Worm (Caenorhabditis elegans) whole organism, young adult: ENCODE measurements around the gene mnk-1.

Source experiments
- B0261.1 ChIP-seq: sonication (generic microtip); optimal IDR thresholded peaks from 2 replicates; lab custom pipeline; 2016; ENCODE audit warnings: mild to moderate bottlenecking, missing genetic modification characterization, moderate library complexity, missing compliant biosample characterization
- D2030.7 ChIP-seq: fragments of 200-800 bp; sonication (Bioruptor generic); IDR thresholded peaks from 2 replicates; pipeline ENCODE4 v1.3.6; 2022; ENCODE audit warnings: missing genetic modification reagents, missing genetic modification characterization, missing compliant biosample characterization
- F37B4.10 ChIP-seq: fragments of 200-800 bp; sonication (Bioruptor generic); IDR thresholded peaks from 2 replicates; pipeline ENCODE4 v1.3.6; 2022; ENCODE audit warnings: missing genetic modification characterization, missing compliant biosample characterization
- F55B11.4 ChIP-seq: sonication (generic microtip); optimal IDR thresholded peaks from 2 replicates; lab custom pipeline; 2016; ENCODE audit warnings: missing compliant biosample characterization, missing genetic modification characterization, borderline replicate concordance; ENCODE audit not compliant: insufficient read depth
- F57C9.4 ChIP-seq: sonication (generic microtip); optimal IDR thresholded peaks from 2 replicates; lab custom pipeline; 2017; ENCODE audit warnings: mild to moderate bottlenecking, missing genetic modification characterization, missing compliant biosample characterization
- K12H6.12 ChIP-seq: fragments of 200-800 bp; sonication (Bioruptor generic); optimal IDR thresholded peaks from 2 replicates; lab custom pipeline; 2018; ENCODE audit warnings: mild to moderate bottlenecking, missing genetic modification characterization, missing compliant biosample characterization
- Y53F4B.3 ChIP-seq: fragments of 200-800 bp; sonication (Bioruptor generic); IDR thresholded peaks from 2 replicates; pipeline ENCODE4 v1.3.6; 2022; ENCODE audit warnings: missing genetic modification reagents, missing genetic modification characterization, missing compliant biosample characterization
- Y53G8AR.9 ChIP-seq: fragments of 200-800 bp; sonication (Bioruptor generic); conservative IDR thresholded peaks from 2 replicates; pipeline ENCODE4 v1.3.6; 2022; ENCODE audit warnings: missing genetic modification reagents, missing genetic modification characterization, missing compliant biosample characterization
- Y95B8A.8 ChIP-seq: fragments of 200-800 bp; sonication (Bioruptor generic); IDR thresholded peaks from 2 replicates; pipeline ENCODE4 v1.3.6; 2022; ENCODE audit warnings: missing genetic modification reagents, missing genetic modification characterization, missing compliant biosample characterization
- attf-5 ChIP-seq: fragments of 200-800 bp; sonication (Bioruptor generic); optimal IDR thresholded peaks from 2 replicates; lab custom pipeline; 2018; ENCODE audit warnings: mild to moderate bottlenecking, missing genetic modification characterization, missing compliant biosample characterization
- bed-1 ChIP-seq: fragments of 200-800 bp; sonication (Bioruptor generic); IDR thresholded peaks from 2 replicates; pipeline ENCODE4 v1.3.6; 2022; ENCODE audit warnings: missing genetic modification reagents, missing genetic modification characterization, missing compliant biosample characterization
- ceh-27 ChIP-seq: fragments of 200-800 bp; sonication (Bioruptor generic); optimal IDR thresholded peaks from 2 replicates; lab custom pipeline; 2018; ENCODE audit warnings: mild to moderate bottlenecking, missing genetic modification characterization, moderate library complexity, missing compliant biosample characterization
- ceh-91 ChIP-seq: fragments of 200-800 bp; sonication (Bioruptor generic); IDR thresholded peaks from 2 replicates; pipeline ENCODE4 v1.3.6; 2022; ENCODE audit warnings: missing genetic modification reagents, missing genetic modification characterization, missing compliant biosample characterization
- die-1 ChIP-seq: sonication (generic microtip); optimal IDR thresholded peaks from 2 replicates; lab custom pipeline; 2016; ENCODE audit warnings: missing genotype, mild to moderate bottlenecking, missing genetic modification characterization, missing compliant biosample characterization
- dox-1 ChIP-seq: fragments of 200-800 bp; sonication (Bioruptor generic); IDR thresholded peaks from 2 replicates; pipeline ENCODE4 v1.3.6; 2022; ENCODE audit warnings: missing genetic modification reagents, missing genetic modification characterization, missing compliant biosample characterization
- dpl-1 ChIP-seq: fragments of 150-350 bp; optimal IDR thresholded peaks from 2 replicates; lab custom pipeline; 2014; ENCODE audit warnings: missing biosample characterization, missing genetic modification reagents, missing genetic modification characterization
- egl-18 ChIP-seq: fragments of 200-800 bp; sonication (Bioruptor generic); IDR thresholded peaks from 2 replicates; pipeline ENCODE4 v1.3.6; 2022; ENCODE audit warnings: missing genetic modification reagents, missing genetic modification characterization, missing compliant biosample characterization
- egl-44 ChIP-seq: fragments of 200-800 bp; sonication (Bioruptor generic); IDR thresholded peaks from 2 replicates; pipeline ENCODE4 v1.3.6; 2022; ENCODE audit warnings: missing genetic modification reagents, missing genetic modification characterization, missing compliant biosample characterization
- ets-4 ChIP-seq: fragments of 200-800 bp; sonication (Bioruptor generic); optimal IDR thresholded peaks from 2 replicates; lab custom pipeline; 2018; ENCODE audit warnings: mild to moderate bottlenecking, missing genetic modification characterization, missing compliant biosample characterization
- gei-17 ChIP-seq: fragments of 200-800 bp; sonication (Bioruptor generic); optimal IDR thresholded peaks from 2 replicates; lab custom pipeline; 2018; ENCODE audit warnings: mild to moderate bottlenecking, missing genetic modification characterization, missing compliant biosample characterization
- hmg-20 ChIP-seq: fragments of 200-800 bp; sonication (Bioruptor generic); IDR thresholded peaks from 2 replicates; pipeline ENCODE4 v1.3.6; 2022; ENCODE audit warnings: missing genetic modification reagents, missing genetic modification characterization, missing compliant biosample characterization
- hrde-1 ChIP-seq: sonication (generic microtip); optimal IDR thresholded peaks from 2 replicates; lab custom pipeline; 2016; ENCODE audit warnings: missing genetic modification characterization, mild to moderate bottlenecking, missing compliant biosample characterization, moderate library complexity, missing genotype, missing genetic modification reagents, borderline replicate concordance
- lag-1 ChIP-seq: fragments of 200-800 bp; sonication (Bioruptor generic); IDR thresholded peaks from 2 replicates; pipeline ENCODE4 v1.3.6; 2022; ENCODE audit warnings: missing genetic modification reagents, missing genetic modification characterization, missing compliant biosample characterization
- lin-40 ChIP-seq: sonication (generic microtip); optimal IDR thresholded peaks from 2 replicates; lab custom pipeline; 2016; ENCODE audit warnings: missing genetic modification characterization, mild to moderate bottlenecking, missing compliant biosample characterization, missing genotype, missing genetic modification reagents
- lin-54 ChIP-seq: fragments of 200-800 bp; sonication (Bioruptor generic); optimal IDR thresholded peaks from 2 replicates; lab custom pipeline; 2018; ENCODE audit warnings: mild to moderate bottlenecking, missing genetic modification characterization, missing compliant biosample characterization
- lsl-1 ChIP-seq: fragments of 200-800 bp; sonication (Bioruptor generic); optimal IDR thresholded peaks from 2 replicates; lab custom pipeline; 2018; ENCODE audit warnings: mild to moderate bottlenecking, missing genetic modification characterization, moderate library complexity, missing compliant biosample characterization
- madf-10 ChIP-seq: sonication (generic microtip); optimal IDR thresholded peaks from 2 replicates; lab custom pipeline; 2016; ENCODE audit warnings: mild to moderate bottlenecking, missing genetic modification characterization, missing compliant biosample characterization
- mcd-1 ChIP-seq: fragments of 200-800 bp; sonication (Bioruptor generic); IDR thresholded peaks from 2 replicates; pipeline ENCODE4 v1.3.6; 2022; ENCODE audit warnings: missing genetic modification reagents, missing genetic modification characterization, missing compliant biosample characterization
- mel-28 ChIP-seq: sonication (generic microtip); optimal IDR thresholded peaks from 2 replicates; lab custom pipeline; 2016; ENCODE audit warnings: borderline replicate concordance, mild to moderate bottlenecking, missing genetic modification characterization, missing compliant biosample characterization
- nfya-2 ChIP-seq: fragments of 200-800 bp; sonication (Bioruptor generic); IDR thresholded peaks from 2 replicates; pipeline ENCODE4 v1.3.6; 2022; ENCODE audit warnings: missing genetic modification reagents, missing genetic modification characterization, missing compliant biosample characterization
- nfyb-1 ChIP-seq: fragments of 200-800 bp; sonication (Bioruptor generic); IDR thresholded peaks from 2 replicates; pipeline ENCODE4 v1.3.6; 2022; ENCODE audit warnings: missing genetic modification reagents, missing genetic modification characterization, missing compliant biosample characterization
- nhr-27 ChIP-seq: fragments of 200-800 bp; sonication (Bioruptor generic); optimal IDR thresholded peaks from 2 replicates; lab custom pipeline; 2018; ENCODE audit warnings: mild to moderate bottlenecking, missing genetic modification characterization, moderate library complexity, missing compliant biosample characterization
- rcor-1 ChIP-seq: fragments of 200-800 bp; sonication (Bioruptor generic); IDR thresholded peaks from 2 replicates; pipeline ENCODE4 v1.3.6; 2022; ENCODE audit warnings: missing genetic modification reagents, missing genetic modification characterization, missing compliant biosample characterization
- sdz-38 ChIP-seq: sonication (generic microtip); optimal IDR thresholded peaks from 2 replicates; lab custom pipeline; 2016; ENCODE audit warnings: missing genotype, missing genetic modification characterization, missing compliant biosample characterization
- sea-2 ChIP-seq: fragments of 200-800 bp; sonication (Bioruptor generic); IDR thresholded peaks from 2 replicates; pipeline ENCODE4 v1.3.6; 2022; ENCODE audit warnings: missing genetic modification characterization, missing compliant biosample characterization
- snpc-3.4 ChIP-seq: sonication (generic microtip); optimal IDR thresholded peaks from 2 replicates; lab custom pipeline; 2017; ENCODE audit warnings: missing genetic modification characterization, mild to moderate bottlenecking, missing compliant biosample characterization, antibody characterized with exemption, moderate library complexity, missing genotype, missing genetic modification reagents
- snpc-4 ChIP-seq, 5 experiments: fragments of 150-350 bp in 1 of 5; sonication (generic microtip) in 4 of 5; optimal IDR thresholded peaks; 2 replicates each; lab custom pipeline; 2014 to 2018; ENCODE audit warnings: missing genetic modification characterization in 5 of 5, missing biosample characterization in 3 of 5, antibody characterized with exemption in 2 of 5, mild to moderate bottlenecking in 2 of 5, missing compliant biosample characterization in 2 of 5, missing genotype in 2 of 5, moderate library complexity in 2 of 5, missing genetic modification reagents in 1 of 5
- tbx-9 ChIP-seq: sonication (generic microtip); optimal IDR thresholded peaks from 2 replicates; lab custom pipeline; 2016; ENCODE audit warnings: borderline replicate concordance, missing genetic modification characterization, inconsistent platforms, missing compliant biosample characterization
- unc-130 ChIP-seq: sonication (generic microtip); optimal IDR thresholded peaks from 2 replicates; lab custom pipeline; 2016; ENCODE audit warnings: missing genetic modification reagents, missing genetic modification characterization, missing compliant biosample characterization
- zim-3 ChIP-seq: sonication (generic microtip); optimal IDR thresholded peaks from 2 replicates; lab custom pipeline; 2017; ENCODE audit warnings: mild to moderate bottlenecking, missing genetic modification characterization, moderate library complexity, missing compliant biosample characterization
- ztf-18 ChIP-seq: sonication (generic microtip); optimal IDR thresholded peaks from 2 replicates; lab custom pipeline; 2016; ENCODE audit warnings: missing genotype, mild to moderate bottlenecking, missing genetic modification characterization, missing compliant biosample characterization
- ztf-22 ChIP-seq: fragments of 200-800 bp; sonication (Bioruptor generic); optimal IDR thresholded peaks from 2 replicates; lab custom pipeline; 2018; ENCODE audit warnings: mild to moderate bottlenecking, missing genetic modification characterization, moderate library complexity, missing compliant biosample characterization
- ztf-3 ChIP-seq: fragments of 200-800 bp; sonication (Bioruptor generic); optimal IDR thresholded peaks from 2 replicates; lab custom pipeline; 2018; ENCODE audit warnings: mild to moderate bottlenecking, missing genetic modification characterization, missing compliant biosample characterization
- ztf-6 ChIP-seq: fragments of 200-800 bp; sonication (Bioruptor generic); IDR thresholded peaks from 2 replicates; pipeline ENCODE4 v1.3.6; 2022; ENCODE audit warnings: missing genetic modification reagents, missing genetic modification characterization, missing compliant biosample characterization

The mnk-1 gene

DNA sequence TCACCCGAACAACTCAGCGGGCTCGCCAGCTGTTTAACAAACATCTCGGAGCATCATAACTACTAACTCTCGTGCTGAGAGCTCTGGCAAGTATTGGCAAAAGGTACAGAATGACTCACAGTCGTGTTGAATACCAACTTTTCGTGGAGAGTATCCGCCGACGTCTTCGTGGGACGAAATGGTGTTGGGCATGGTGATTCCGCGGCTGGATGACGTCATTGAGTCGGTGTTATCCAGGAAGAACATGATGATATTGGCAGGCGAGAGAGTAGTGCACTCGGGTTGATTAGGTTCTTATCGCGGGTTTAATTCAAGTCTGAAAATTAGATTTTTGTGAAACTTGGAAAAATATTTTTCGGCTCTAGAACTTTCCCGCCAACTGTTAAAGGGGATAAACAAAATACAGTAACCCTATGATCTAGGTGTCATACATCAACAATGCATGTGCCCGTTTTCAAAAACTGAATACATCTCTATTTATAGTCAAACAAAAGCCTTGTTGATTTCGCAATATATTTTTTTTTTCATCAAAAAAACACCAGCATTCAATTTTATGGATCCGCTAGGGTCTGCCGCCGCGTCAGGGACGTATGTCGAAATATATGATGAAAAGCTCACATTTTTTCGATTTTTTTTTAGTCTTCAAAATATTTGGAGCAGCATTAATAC lies 1.3 kb downstream of the mnk-1 start (continued):
- TF ChIP-seq zim-3 = no peak
- TF ChIP-seq rcor-1 (GFP tag; lab: Robert Waterston, UW) = no peak
- no peak for TF ChIP-seq ceh-91 (GFP tag; lab: Robert Waterston, UW)
- no peak for TF ChIP-seq D2030.7 (GFP tag; lab: Robert Waterston, UW)
- TF ChIP-seq hmg-20 = no peak
- TF ChIP-seq dpl-1 (GFP tag; lab: Kevin White, UChicago) = no peak
- no peak for TF ChIP-seq ztf-18 (tag; lab: Kevin White, UChicago)
- no peak for TF ChIP-seq sdz-38 (tag; lab: Kevin White, UChicago)
- no peak for TF ChIP-seq tbx-9 (tag; lab: Kevin White, UChicago)
- TF ChIP-seq nfya-2 (GFP tag; lab: Robert Waterston, UW) = no peak
- TF ChIP-seq F55B11.4 (tag; lab: Kevin White, UChicago) = no peak
- TF ChIP-seq K12H6.12 (tag; lab: Kevin White, UChicago) = no peak
- TF ChIP-seq gei-17 = no peak

DNA sequence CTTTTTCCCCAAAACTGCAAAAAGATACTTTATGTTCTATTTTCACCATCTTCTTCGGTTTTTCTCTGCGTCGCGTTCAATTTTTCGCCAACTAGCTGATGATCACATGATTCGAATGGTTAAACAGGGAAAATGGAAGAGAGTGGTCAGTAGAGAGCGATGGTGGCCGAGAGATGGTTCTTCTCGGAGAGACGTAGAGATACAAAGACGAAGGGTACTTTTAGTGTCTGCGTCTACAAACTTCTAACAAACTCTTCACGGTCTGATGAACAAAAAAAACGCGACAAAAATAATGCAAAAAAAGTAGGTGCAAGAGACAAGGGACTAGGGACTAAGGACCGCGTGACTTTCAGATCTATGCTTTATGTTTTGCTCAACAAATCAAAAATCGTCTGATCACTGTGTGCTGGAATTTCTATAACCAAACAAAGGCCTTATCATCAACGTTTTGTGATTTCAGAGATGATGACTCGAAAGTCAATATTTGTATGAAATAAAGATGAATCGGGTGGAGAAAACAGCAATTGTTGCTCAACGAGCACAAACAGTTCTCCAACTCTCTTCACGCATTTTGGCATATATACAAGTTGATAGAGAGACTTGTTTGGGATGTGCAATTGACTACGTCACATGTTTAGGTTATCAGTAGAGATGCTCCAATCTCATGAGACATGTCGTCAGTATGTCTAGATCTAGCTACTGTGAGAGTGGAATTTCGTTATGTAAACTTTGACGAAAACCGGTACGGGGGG lies 2.7 kb downstream of the mnk-1 start:
- TF ChIP-seq F37B4.10 = no peak
- no peak for TF ChIP-seq lsl-1
- peak; percentile 88 for TF ChIP-seq nfyb-1 (GFP tag; lab: Robert Waterston, UW)
- TF ChIP-seq mel-28 = no peak
- TF ChIP-seq unc-130 (GFP tag; lab: Kevin White, UChicago) = no peak
- no peak for TF ChIP-seq die-1 (tag; lab: Kevin White, UChicago)
- no peak for TF ChIP-seq nhr-27 (tag; lab: Kevin White, UChicago)
- peak; percentile 72 for TF ChIP-seq dox-1 (GFP tag; lab: Robert Waterston, UW)
- TF ChIP-seq B0261.1 = no peak
- TF ChIP-seq bed-1 (GFP tag; lab: Robert Waterston, UW) = no peak
- TF ChIP-seq lin-40 = peak; percentile 94
- TF ChIP-seq snpc-4 (GFP tag; optimal IDR thresholded peaks at IDR 0.05; lab: Kevin White, UChicago) = no peak
- peak in 3 of 4 experiments; percentile 16 to 53 (median 52) for TF ChIP-seq snpc-4 (tag; optimal IDR thresholded peaks at IDR 0.05; lab: Kevin White, UChicago)
- TF ChIP-seq mcd-1 (GFP tag; lab: Robert Waterston, UW) = peak; percentile 69
- TF ChIP-seq hrde-1 (tag; lab: Kevin White, UChicago) = no peak
- no peak for TF ChIP-seq Y95B8A.8
- peak; percentile 21 for TF ChIP-seq ztf-3
- no peak for TF ChIP-seq sdz-38 (tag; lab: Kevin White, UChicago)
- TF ChIP-seq madf-10 (tag; lab: Kevin White, UChicago) = peak; percentile 67
- TF ChIP-seq ztf-6 = 0 out of 2 replicates have a peak, but pooled peaks have one; percentile 20
- TF ChIP-seq F57C9.4 (tag; lab: Kevin White, UChicago) = no peak
- TF ChIP-seq attf-5 (GFP tag; lab: Kevin White, UChicago) = peak; percentile 77
- peak; percentile 47 for TF ChIP-seq lin-54 (GFP tag; lab: Kevin White, UChicago)
- no peak for TF ChIP-seq egl-44 (GFP tag; lab: Robert Waterston, UW)
- TF ChIP-seq ztf-22 = peak; percentile 50
- TF ChIP-seq gei-17 = peak; percentile 57
- TF ChIP-seq ets-4 (GFP tag; lab: Kevin White, UChicago) = no peak
- no peak for TF ChIP-seq Y53F4B.3 (GFP tag; lab: Robert Waterston, UW)
- peak; percentile 82 for TF ChIP-seq ceh-27 (GFP tag; lab: Kevin White, UChicago)
- TF ChIP-seq lag-1 (GFP tag; lab: Robert Waterston, UW) = no peak
- no peak for TF ChIP-seq nfya-2 (GFP tag; lab: Robert Waterston, UW)
- TF ChIP-seq sea-2 (GFP tag; lab: Robert Waterston, UW) = no peak
- no peak for TF ChIP-seq egl-18 (GFP tag; lab: Robert Waterston, UW)
- TF ChIP-seq snpc-3.4 (tag; lab: Kevin White, UChicago) = no peak
- TF ChIP-seq Y53G8AR.9 (GFP tag; lab: Robert Waterston, UW) = 0 out of 2 replicates have a peak, but pooled peaks have one; percentile 12
